Fruit fly (Drosophila melanogaster) whole organism, adult: ENCODE data around the gene CG31365.
A peak's percentile ranks its signal among the peaks of the same experiment; 100 is the strongest.

Experiments
- CG11617 ChIP-seq: fragments of 200-800 bp; sonication (Bioruptor generic); optimal IDR thresholded peaks from 2 replicates; lab custom pipeline; 2017; ENCODE audit warnings: mild to moderate bottlenecking, missing biosample characterization, missing genetic modification reagents, missing genetic modification characterization
- CG12768 ChIP-seq: fragments of 200-800 bp; sonication (Bioruptor generic); optimal IDR thresholded peaks from 2 replicates; lab custom pipeline; 2017; ENCODE audit warnings: missing biosample characterization, missing genetic modification characterization, mild to moderate bottlenecking, moderate library complexity, missing genetic modification reagents
- CG14711 ChIP-seq: fragments of 200-800 bp; sonication (Bioruptor generic); optimal IDR thresholded peaks from 2 replicates; lab custom pipeline; 2018; ENCODE audit warnings: missing biosample characterization, mild to moderate bottlenecking, missing genetic modification characterization, moderate library complexity
- CG1620 ChIP-seq: fragments of 200-800 bp; sonication (Bioruptor generic); optimal IDR thresholded peaks from 2 replicates; lab custom pipeline; 2016; ENCODE audit warnings: missing biosample characterization, missing genetic modification characterization
- CG33017 ChIP-seq: fragments of 200-800 bp; sonication (Bioruptor generic); optimal IDR thresholded peaks from 2 replicates; lab custom pipeline; 2018; ENCODE audit warnings: missing biosample characterization, mild to moderate bottlenecking, missing genetic modification characterization, moderate library complexity
- CG5204 ChIP-seq: fragments of 200-800 bp; sonication (Bioruptor generic); optimal IDR thresholded peaks from 2 replicates; lab custom pipeline; 2016; ENCODE audit warnings: missing biosample characterization, missing genetic modification characterization
- CG7101 ChIP-seq: fragments of 200-800 bp; sonication (Bioruptor generic); optimal IDR thresholded peaks from 2 replicates; lab custom pipeline; 2018; ENCODE audit warnings: missing biosample characterization, mild to moderate bottlenecking, missing genetic modification characterization, moderate library complexity
- Crg-1 ChIP-seq: fragments of 200-800 bp; sonication (Bioruptor generic); optimal IDR thresholded peaks from 2 replicates; lab custom pipeline; 2016; ENCODE audit warnings: missing biosample characterization, missing genetic modification characterization
- bab1 ChIP-seq: fragments of 200-800 bp; sonication (Bioruptor generic); optimal IDR thresholded peaks from 3 replicates; lab custom pipeline; 2019; ENCODE audit warnings: missing biosample characterization, mild to moderate bottlenecking, missing genetic modification characterization, moderate library complexity
- kay ChIP-seq: fragments of 200-800 bp; sonication (Bioruptor generic); peaks from one replicate; lab custom pipeline; 2016; ENCODE audit warnings: missing biosample characterization, missing genetic modification characterization, borderline replicate concordance
- ovo ChIP-seq: fragments of 200-800 bp; sonication (Bioruptor generic); optimal IDR thresholded peaks from 2 replicates; lab custom pipeline; 2016; ENCODE audit warnings: missing biosample characterization, missing genetic modification characterization
- pad ChIP-seq: fragments of 200-800 bp; sonication (Bioruptor generic); optimal IDR thresholded peaks from 3 replicates; lab custom pipeline; 2017; ENCODE audit warnings: missing biosample characterization, missing genetic modification characterization, mild to moderate bottlenecking, moderate library complexity, missing genetic modification reagents

DNA sequence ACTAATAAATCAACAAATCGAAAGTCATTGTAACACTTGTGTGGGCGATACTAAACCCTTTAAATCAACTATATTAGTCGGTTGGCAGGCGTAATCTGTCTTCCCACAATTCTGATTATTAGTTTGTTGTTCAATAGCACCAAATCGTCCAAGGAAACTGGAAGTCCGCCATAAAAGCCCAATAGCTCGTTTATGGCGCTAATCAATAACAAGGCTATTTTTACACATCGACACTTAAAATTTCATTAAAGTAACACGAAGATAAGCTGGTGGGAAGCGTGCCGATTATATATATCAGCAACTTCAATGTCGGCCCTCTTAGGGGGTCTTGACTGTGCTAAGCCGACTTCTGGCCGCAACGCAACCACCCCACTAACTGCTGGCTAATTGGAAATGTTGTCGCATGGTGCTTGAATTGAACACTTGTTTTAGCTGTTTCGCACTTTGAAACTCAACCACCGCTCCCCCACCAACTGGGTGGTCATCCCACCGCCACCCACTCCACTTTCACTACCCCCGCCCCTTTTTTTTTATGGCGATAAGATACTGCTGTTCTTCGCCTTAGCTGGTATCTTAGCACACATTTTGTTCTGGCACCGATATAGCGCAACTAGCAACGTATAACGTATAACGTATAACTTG is 12.9 kb upstream of the CG31365 start:
- no peak for TF ChIP-seq CG5204 (GFP tag; lab: Kevin White, UChicago)
- TF ChIP-seq kay (GFP tag; lab: Kevin White, UChicago), result no peak
- no peak for TF ChIP-seq Crg-1
- TF ChIP-seq ovo (GFP tag; lab: Kevin White, UChicago), result no peak
- TF ChIP-seq CG1620 (GFP tag; lab: Kevin White, UChicago), result no peak
- TF ChIP-seq pad, result no peak
- TF ChIP-seq CG14711 (tag; lab: Kevin White, UChicago), result no peak
- no peak for TF ChIP-seq CG11617 (GFP tag; lab: Kevin White, UChicago)
- peak; percentile 69 for TF ChIP-seq CG12768
- TF ChIP-seq CG33017 (tag; lab: Kevin White, UChicago), result no peak
- no peak for TF ChIP-seq CG7101 (tag; lab: Kevin White, UChicago)
- no peak for TF ChIP-seq bab1 (GFP tag; lab: Kevin White, UChicago)
